Fruit fly (Drosophila melanogaster) whole organism, embryonic: ENCODE measurements around the gene Sytbeta.

ENCODE experiments used
- Antp ChIP-seq: fragments of 200-800 bp; sonication (Bioruptor generic); optimal IDR thresholded peaks from 3 replicates; lab custom pipeline; 2016; ENCODE audit warnings: missing biosample characterization, missing genetic modification characterization
- CG10565 ChIP-seq: fragments of 200-800 bp; sonication (Bioruptor generic); optimal IDR thresholded peaks from 3 replicates; lab custom pipeline; 2016; ENCODE audit warnings: missing biosample characterization, mild to moderate bottlenecking, missing genetic modification characterization
- CG11093 ChIP-seq: fragments of 200-800 bp; sonication (Bioruptor generic); IDR thresholded peaks from 3 replicates; pipeline ENCODE4 v1.3.6; 2022; ENCODE audit warnings: missing biosample characterization, missing genetic modification characterization
- CG11456 ChIP-seq: fragments of 200-800 bp; sonication (Bioruptor generic); IDR thresholded peaks from 3 replicates; pipeline ENCODE4 v1.3.6; 2022; ENCODE audit warnings: missing biosample characterization, missing genetic modification characterization
- CG12155 ChIP-seq: fragments of 200-800 bp; sonication (Bioruptor generic); optimal IDR thresholded peaks from 3 replicates; lab custom pipeline; 2016; ENCODE audit warnings: missing biosample characterization, missing genetic modification characterization
- CG1233 ChIP-seq: fragments of 200-800 bp; sonication (Bioruptor generic); optimal IDR thresholded peaks from 4 replicates; lab custom pipeline; 2018; ENCODE audit warnings: missing biosample characterization, mild to moderate bottlenecking, missing genetic modification characterization
- CG14014 ChIP-seq: fragments of 200-800 bp; sonication (Bioruptor generic); IDR thresholded peaks from 2 replicates; pipeline ENCODE4 v1.3.6; 2022; ENCODE audit warnings: missing biosample characterization, missing genetic modification characterization
- CG14965 ChIP-seq: fragments of 200-800 bp; sonication (Bioruptor generic); optimal IDR thresholded peaks from 2 replicates; lab custom pipeline; 2016; ENCODE audit warnings: missing biosample characterization, missing genetic modification characterization, borderline replicate concordance
- CG15073 ChIP-seq: fragments of 200-800 bp; sonication (Bioruptor generic); optimal IDR thresholded peaks from 2 replicates; lab custom pipeline; 2016; ENCODE audit warnings: missing biosample characterization, missing genetic modification characterization
- CG15601 ChIP-seq: fragments of 200-800 bp; sonication (Bioruptor generic); optimal IDR thresholded peaks from 3 replicates; lab custom pipeline; 2019; ENCODE audit warnings: missing biosample characterization, mild to moderate bottlenecking, missing genetic modification characterization, moderate library complexity
- CG16779 ChIP-seq: fragments of 200-800 bp; sonication (Bioruptor generic); IDR thresholded peaks from 2 replicates; pipeline ENCODE4 v1.3.6; 2022; ENCODE audit warnings: missing biosample characterization, missing genetic modification characterization
- CG17359 ChIP-seq: fragments of 200-800 bp; sonication (Bioruptor generic); optimal IDR thresholded peaks from 3 replicates; lab custom pipeline; 2018; ENCODE audit warnings: missing biosample characterization, mild to moderate bottlenecking, missing genetic modification characterization, moderate library complexity
- CG17829 ChIP-seq: fragments of 200-800 bp; optimal IDR thresholded peaks from 2 replicates; lab custom pipeline; 2019; ENCODE audit warnings: missing biosample characterization, mild to moderate bottlenecking, missing genetic modification characterization, moderate library complexity
- CG1792 ChIP-seq: fragments of 200-800 bp; sonication (Bioruptor generic); optimal IDR thresholded peaks from 2 replicates; lab custom pipeline; 2016; ENCODE audit warnings: missing biosample characterization, missing genetic modification characterization
- CG2202 ChIP-seq: fragments of 200-800 bp; sonication (Bioruptor generic); optimal IDR thresholded peaks from 2 replicates; lab custom pipeline; 2018; ENCODE audit warnings: missing biosample characterization, mild to moderate bottlenecking, missing genetic modification characterization
- CG3065 ChIP-seq: fragments of 200-800 bp; sonication (Bioruptor generic); optimal IDR thresholded peaks from 2 replicates; lab custom pipeline; 2016; ENCODE audit warnings: missing biosample characterization, missing genetic modification characterization
- CG31441 ChIP-seq: fragments of 200-800 bp; sonication (Bioruptor generic); IDR thresholded peaks from 2 replicates; pipeline ENCODE4 v1.3.6; 2022; ENCODE audit warnings: missing biosample characterization, missing genetic modification characterization
- CG34422 ChIP-seq: fragments of 200-800 bp; sonication (Bioruptor generic); IDR thresholded peaks from 3 replicates; pipeline ENCODE4 v1.3.6; 2022; ENCODE audit warnings: missing biosample characterization, missing genetic modification characterization
- CG3726 ChIP-seq: fragments of 200-800 bp; sonication (Bioruptor generic); IDR thresholded peaks from 3 replicates; pipeline ENCODE4, ENCODE4 v1.3.6; 2022; ENCODE audit warnings: missing biosample characterization, missing genetic modification characterization
- CG3838 ChIP-seq: fragments of 200-800 bp; sonication (Bioruptor generic); optimal IDR thresholded peaks from 3 replicates; lab custom pipeline; 2016; ENCODE audit warnings: missing biosample characterization, missing genetic modification characterization
- CG42726 ChIP-seq: fragments of 200-800 bp; sonication (Bioruptor generic); IDR thresholded peaks from 2 replicates; pipeline ENCODE4 v1.3.6; 2022; ENCODE audit warnings: missing biosample characterization, missing genetic modification characterization; ENCODE audit not compliant: partially characterized antibody
- CG8281 ChIP-seq: fragments of 200-800 bp; sonication (Bioruptor generic); optimal IDR thresholded peaks from 2 replicates; lab custom pipeline; 2018; ENCODE audit warnings: missing biosample characterization, mild to moderate bottlenecking, missing genetic modification characterization, moderate library complexity
- CTCF ChIP-seq: fragments of 200-800 bp; sonication (Bioruptor generic); optimal IDR thresholded peaks from 2 replicates; lab custom pipeline; 2017; ENCODE audit warnings: missing biosample characterization, mild to moderate bottlenecking, missing genetic modification characterization, moderate library complexity
- Deaf1 ChIP-seq: fragments of 200-800 bp; optimal IDR thresholded peaks from 3 replicates; lab custom pipeline; 2019; ENCODE audit warnings: missing biosample characterization, mild to moderate bottlenecking, missing genetic modification characterization, moderate library complexity
- Fer1 ChIP-seq: fragments of 200-800 bp; sonication (Bioruptor generic); optimal IDR thresholded peaks from 2 replicates; lab custom pipeline; 2017; ENCODE audit warnings: missing biosample characterization, mild to moderate bottlenecking, missing genetic modification characterization
- Hmr ChIP-seq: fragments of 200-800 bp; sonication (Bioruptor generic); optimal IDR thresholded peaks from 3 replicates; lab custom pipeline; 2017; ENCODE audit warnings: mild to moderate bottlenecking, missing biosample characterization, missing genetic modification reagents, missing genetic modification characterization
- Hr3 ChIP-seq: fragments of 200-800 bp; sonication (Bioruptor generic); optimal IDR thresholded peaks from 3 replicates; lab custom pipeline; 2016; ENCODE audit warnings: missing biosample characterization, missing genetic modification characterization
- MBD-R2 ChIP-seq: fragments of 200-800 bp; sonication (Bioruptor generic); IDR thresholded peaks from 2 replicates; pipeline ENCODE4 v1.3.6; 2022; ENCODE audit warnings: missing biosample characterization, missing genetic modification characterization
- Med ChIP-seq: fragments of 200-800 bp; sonication (Bioruptor generic); peaks from one replicate; lab custom pipeline; 2016; ENCODE audit warnings: missing biosample characterization, missing genetic modification characterization, mild to moderate bottlenecking, inconsistent platforms, moderate library complexity
- NFAT ChIP-seq: fragments of 200-800 bp; sonication (Bioruptor generic); IDR thresholded peaks from 2 replicates; pipeline ENCODE4 v1.3.6; 2022; ENCODE audit warnings: missing biosample characterization, missing genetic modification characterization
- Opbp ChIP-seq: fragments of 200-800 bp; sonication (Bioruptor generic); IDR thresholded peaks from 3 replicates; pipeline ENCODE4 v1.3.6; 2022; ENCODE audit warnings: missing biosample characterization, missing genetic modification characterization; ENCODE audit not compliant: partially characterized antibody
- Pdp1 ChIP-seq, 2 experiments: fragments of 200-800 bp; sonication (Bioruptor generic); optimal IDR thresholded peaks; 3 replicates each; lab custom pipeline; 2016; ENCODE audit warnings: missing biosample characterization in 2 of 2, missing genetic modification characterization in 2 of 2, mild to moderate bottlenecking in 1 of 2, moderate library complexity in 1 of 2
- Taf1 ChIP-seq: fragments of 200-800 bp; sonication (Bioruptor generic); IDR thresholded peaks from 2 replicates; pipeline ENCODE4 v1.3.6; 2022; ENCODE audit warnings: missing biosample characterization, missing genetic modification characterization
- Vsx1 ChIP-seq: fragments of 200-800 bp; sonication (Bioruptor generic); optimal IDR thresholded peaks from 2 replicates; lab custom pipeline; 2017; ENCODE audit warnings: missing biosample characterization, mild to moderate bottlenecking, missing genetic modification characterization, missing genetic modification reagents
- ase ChIP-seq: fragments of 200-800 bp; sonication (Bioruptor generic); IDR thresholded peaks from 3 replicates; pipeline ENCODE4 v1.3.6; 2022; ENCODE audit warnings: missing biosample characterization, missing genetic modification characterization
- chn ChIP-seq: fragments of 200-800 bp; sonication (Bioruptor generic); optimal IDR thresholded peaks from 2 replicates; lab custom pipeline; 2016; ENCODE audit warnings: missing biosample characterization, missing genetic modification characterization
- crc ChIP-seq: fragments of 200-800 bp; sonication (Bioruptor generic); optimal IDR thresholded peaks from 2 replicates; lab custom pipeline; 2016; ENCODE audit warnings: missing biosample characterization, missing genetic modification characterization
- crol ChIP-seq: fragments of 200-800 bp; sonication (Bioruptor generic); IDR thresholded peaks from 2 replicates; pipeline ENCODE4 v1.3.6; 2022; ENCODE audit warnings: missing biosample characterization, missing genetic modification characterization
- cwo ChIP-seq: fragments of 200-800 bp; sonication (Bioruptor generic); optimal IDR thresholded peaks from 3 replicates; lab custom pipeline; 2017; ENCODE audit warnings: missing biosample characterization, missing genetic modification characterization, mild to moderate bottlenecking, moderate library complexity, missing genetic modification reagents
- dmrt11E ChIP-seq: fragments of 200-800 bp; sonication (Bioruptor generic); optimal IDR thresholded peaks from 3 replicates; lab custom pipeline; 2018; ENCODE audit warnings: missing biosample characterization, mild to moderate bottlenecking, missing genetic modification characterization, moderate library complexity
- en ChIP-seq: fragments of 200-800 bp; sonication (Bioruptor generic); optimal IDR thresholded peaks from 2 replicates; lab custom pipeline; 2016; ENCODE audit warnings: missing biosample characterization, missing genetic modification characterization
- hkb ChIP-seq, 2 experiments: fragments of 200-800 bp in 1 of 2; fragments of >200 bp in 1 of 2; sonication (Bioruptor generic) in 1 of 2; IDR thresholded peaks in 1 of 2; optimal IDR thresholded peaks in 1 of 2; 2 replicates each; pipeline versions ENCODE4 v1.3.6 to Lab custom; 2017 to 2022; ENCODE audit warnings: missing biosample characterization in 1 of 2, missing genetic modification characterization in 1 of 2
- jumu ChIP-seq: fragments of 200-800 bp; sonication (Bioruptor generic); optimal IDR thresholded peaks from 3 replicates; lab custom pipeline; 2016; ENCODE audit warnings: missing biosample characterization, missing genetic modification characterization
- ken ChIP-seq: fragments of 200-800 bp; sonication (Bioruptor generic); IDR thresholded peaks from 3 replicates; pipeline ENCODE4 v1.3.6; 2022; ENCODE audit warnings: missing biosample characterization, missing genetic modification characterization
- lab ChIP-seq: fragments of 200-800 bp; sonication (Bioruptor generic); optimal IDR thresholded peaks from 3 replicates; lab custom pipeline; 2017; ENCODE audit warnings: missing biosample characterization, missing genetic modification characterization, mild to moderate bottlenecking, moderate library complexity, missing genetic modification reagents
- luna ChIP-seq: fragments of 200-800 bp; sonication (Bioruptor generic); optimal IDR thresholded peaks from 2 replicates; lab custom pipeline; 2016; ENCODE audit warnings: missing biosample characterization, missing genetic modification characterization
- otp ChIP-seq: fragments of 200-800 bp; sonication (Bioruptor generic); IDR thresholded peaks from 3 replicates; pipeline ENCODE4, ENCODE4 v1.3.6; 2022; ENCODE audit warnings: missing biosample characterization, missing genetic modification characterization
- p53 ChIP-seq: fragments of 200-800 bp; sonication (Bioruptor generic); optimal IDR thresholded peaks from 2 replicates; lab custom pipeline; 2016; ENCODE audit warnings: missing biosample characterization, missing genetic modification characterization
- salm ChIP-seq: fragments of 200-800 bp; sonication (Bioruptor generic); optimal IDR thresholded peaks from 2 replicates; lab custom pipeline; 2018; ENCODE audit warnings: missing biosample characterization, mild to moderate bottlenecking, missing genetic modification characterization
- sens-2 ChIP-seq: fragments of 200-800 bp; sonication (Bioruptor generic); IDR thresholded peaks from 2 replicates; pipeline ENCODE4 v1.3.6; 2022; ENCODE audit warnings: missing biosample characterization, missing genetic modification characterization
- slp2 ChIP-seq: fragments of 200-800 bp; sonication (Bioruptor generic); optimal IDR thresholded peaks from 2 replicates; lab custom pipeline; 2016; ENCODE audit warnings: missing biosample characterization, missing genetic modification characterization
- sug ChIP-seq: fragments of 200-800 bp; optimal IDR thresholded peaks from 2 replicates; lab custom pipeline; 2019; ENCODE audit warnings: missing biosample characterization, mild to moderate bottlenecking, missing genetic modification characterization, moderate library complexity
- tap ChIP-seq: fragments of 200-800 bp; optimal IDR thresholded peaks from 3 replicates; lab custom pipeline; 2019; ENCODE audit warnings: missing biosample characterization, mild to moderate bottlenecking, missing genetic modification characterization, moderate library complexity
- wdn ChIP-seq: fragments of 200-800 bp; sonication (Bioruptor generic); IDR thresholded peaks from 2 replicates; pipeline ENCODE4 v1.3.6; 2022; ENCODE audit warnings: missing biosample characterization, missing genetic modification characterization

The Sytbeta gene

DNA sequence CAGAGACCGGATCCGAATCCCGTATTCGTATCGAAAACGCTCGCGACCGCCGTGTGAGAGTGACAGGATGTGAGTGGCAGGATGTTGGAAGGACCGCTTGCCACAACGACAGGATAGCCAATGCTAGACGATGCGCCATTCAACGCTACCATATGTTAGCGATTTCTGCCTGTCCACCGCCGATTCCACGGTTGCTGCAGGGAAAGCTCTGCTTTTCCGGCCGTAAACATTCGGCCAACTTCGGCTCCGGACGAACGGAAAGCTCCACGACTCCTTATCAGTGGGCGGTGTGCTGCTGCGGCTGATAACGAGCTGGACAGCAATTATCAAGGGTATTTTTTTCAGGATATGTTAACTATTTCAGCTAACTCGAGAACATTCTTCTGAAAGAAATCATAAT lies at the start of gene Sytbeta:
Gene Sytbeta (minus strand): TSS at position 101 of the 400 bp plus-strand sequence.
- TF ChIP-seq CG14014 (GFP tag; lab: Robert Waterston, UW) (no peak), Vsx1 (GFP tag; lab: Kevin White, UChicago) (no peak), CG17829 (tag; lab: Kevin White, UChicago) (no peak), CG12155 (GFP tag; lab: Kevin White, UChicago) (no peak), Pdp1 (GFP tag; optimal IDR thresholded peaks at IDR 0.05; lab: Kevin White, UChicago) (no peak), lab (no peak), cwo (GFP tag; lab: Kevin White, UChicago) (no peak), hkb (optimal IDR thresholded peaks at IDR 0.05; lab: Kevin White, UChicago) (no peak), hkb (GFP tag; IDR thresholded peaks at IDR 0.05; lab: Robert Waterston, UW) (no peak), wdn (no peak), Hmr (GFP tag; lab: Kevin White, UChicago) (no peak), CG14965 (no peak), luna (GFP tag; lab: Kevin White, UChicago) (no peak), ken (0 out of 3 replicates have a peak, but pooled peaks have one; percentile 18), en (GFP tag; lab: Kevin White, UChicago) (no peak), Hr3 (GFP tag; lab: Kevin White, UChicago) (no peak), CTCF (GFP tag; lab: Kevin White, UChicago) (no peak), CG1233 (no peak), p53 (no peak), CG15601 (no peak), crol (GFP tag; lab: Robert Waterston, UW) (no peak), NFAT (GFP tag; lab: Robert Waterston, UW) (no peak), tap (no peak), CG10565 (GFP tag; lab: Kevin White, UChicago) (no peak), CG11456 (0 out of 3 replicates have a peak, but pooled peaks have one; percentile 5), CG15073 (GFP tag; lab: Kevin White, UChicago) (no peak), CG11093 (GFP tag; lab: Robert Waterston, UW) (0 out of 3 replicates have a peak, but pooled peaks have one; percentile 15), ase (GFP tag; lab: Robert Waterston, UW) (no peak), Deaf1 (tag; lab: Kevin White, UChicago) (peak; percentile 89), dmrt11E (tag; lab: Kevin White, UChicago) (no peak), CG3726 (0 out of 3 replicates have a peak, but pooled peaks have one; percentile 33), CG3838 (no peak), Antp (no peak), Med (GFP tag; lab: Kevin White, UChicago) (peak; percentile 62), CG17359 (tag; lab: Kevin White, UChicago) (no peak), CG2202 (no peak), CG16779 (GFP tag; lab: Robert Waterston, UW) (no peak)

DNA sequence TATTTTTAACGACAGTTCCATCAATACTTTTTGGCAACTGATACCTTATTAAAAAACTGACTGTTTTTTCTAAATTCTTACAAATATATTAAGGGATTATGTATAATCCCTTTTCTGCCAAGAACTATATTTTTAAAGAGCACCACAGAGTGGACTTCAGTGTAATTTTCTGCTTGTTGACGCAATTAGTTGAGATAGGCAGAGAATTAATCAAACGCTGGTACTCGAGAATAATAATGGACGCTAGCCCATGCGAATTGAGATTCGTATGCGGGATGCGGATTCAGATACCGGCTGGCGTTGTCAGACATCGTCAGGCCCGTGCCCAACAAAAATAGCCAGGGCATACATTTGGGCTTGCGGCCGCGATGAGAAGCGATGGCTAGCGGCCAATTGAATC lies 48.5 kb upstream of the Sytbeta start, which contains the start of gene CG13458:
Gene CG13458 (plus strand): TSS at position 301 of the 400 bp plus-strand sequence.
- TF ChIP-seq Fer1: no peak
- no peak for TF ChIP-seq sens-2
- no peak for TF ChIP-seq otp (GFP tag; lab: Robert Waterston, UW)
- TF ChIP-seq CG8281: no peak
- TF ChIP-seq jumu (GFP tag; lab: Kevin White, UChicago): no peak
- TF ChIP-seq slp2 (GFP tag; lab: Kevin White, UChicago): no peak
- no peak for TF ChIP-seq CG12155 (GFP tag; lab: Kevin White, UChicago)
- TF ChIP-seq Taf1 (GFP tag; lab: Robert Waterston, UW): no peak
- TF ChIP-seq Opbp (GFP tag; lab: Robert Waterston, UW): no peak
- TF ChIP-seq MBD-R2 (GFP tag; lab: Robert Waterston, UW): no peak
- TF ChIP-seq crc (GFP tag; lab: Kevin White, UChicago): no peak
- no peak for TF ChIP-seq sug (tag; lab: Kevin White, UChicago)
- no peak for TF ChIP-seq CG31441 (GFP tag; lab: Robert Waterston, UW)
- TF ChIP-seq salm: no peak
- no peak for TF ChIP-seq CG1792
- no peak for TF ChIP-seq CG34422 (GFP tag; lab: Robert Waterston, UW)
- TF ChIP-seq CG42726: no peak
- TF ChIP-seq CG3065 (GFP tag; lab: Kevin White, UChicago): no peak
- TF ChIP-seq chn: no peak
